Worm (Caenorhabditis elegans): ENCODE data around the gene ttr-50.

ce11 chrIV:11655370-11655769, 14.6 kb upstream of the ttr-50 start, which contains the start of gene ent-1:
- no peak for TF ChIP-seq dao-5 (tag; optimal IDR thresholded peaks at IDR 0.05)
- TF ChIP-seq W03F9.2 (tag; optimal IDR thresholded peaks at IDR 0.05) = no peak

Data from whole organism, L4/young adult.